Worm (Caenorhabditis elegans): ENCODE measurements around the gene mel-32.

The mel-32 gene

DNA sequence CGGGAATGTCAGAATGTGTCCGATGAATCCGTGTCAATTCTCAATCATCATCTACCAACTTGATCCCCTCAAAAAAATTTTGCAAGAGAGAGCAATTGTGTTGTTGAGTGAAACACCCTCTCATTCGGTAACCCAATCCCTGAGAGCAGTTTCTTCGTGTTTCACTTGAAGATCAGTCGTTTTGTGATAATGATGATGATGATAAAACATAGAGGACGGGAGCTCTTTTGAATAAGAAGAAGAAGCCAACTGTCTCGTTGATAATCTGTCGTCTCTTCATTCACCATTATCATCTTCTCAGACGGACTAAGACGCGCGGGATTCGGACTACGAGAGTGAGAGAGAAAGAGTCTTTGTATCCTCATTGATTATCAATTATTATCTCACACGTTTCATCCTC is 37.7 kb downstream of the mel-32 start (continued):
- TF ChIP-seq swsn-7 (tag; optimal IDR thresholded peaks at IDR 0.05): no peak
- no peak for TF ChIP-seq irx-1 (tag; optimal IDR thresholded peaks at IDR 0.05)
- no peak for TF ChIP-seq pag-3 (tag; optimal IDR thresholded peaks at IDR 0.05; ENCODE audit: borderline replicate concordance, insufficient read depth)
- TF ChIP-seq grh-1 (GFP tag; IDR thresholded peaks at IDR 0.05): no peak
- no peak for TF ChIP-seq alr-1 (tag; optimal IDR thresholded peaks at IDR 0.05; ENCODE audit: borderline replicate concordance)
- no peak for TF ChIP-seq nhr-47 (tag; optimal IDR thresholded peaks at IDR 0.05)
- TF ChIP-seq lin-15B (tag; optimal IDR thresholded peaks at IDR 0.05): no peak
- TF ChIP-seq ceh-63 (GFP tag; optimal IDR thresholded peaks at IDR 0.05): no peak
- TF ChIP-seq snpc-4 (tag; optimal IDR thresholded peaks at IDR 0.05): no peak
- peak; percentile 80 for TF ChIP-seq nhr-71 (tag; optimal IDR thresholded peaks at IDR 0.05)
- TF ChIP-seq ceh-90 (tag; optimal IDR thresholded peaks at IDR 0.05): no peak
- TF ChIP-seq jun-1 (tag; optimal IDR thresholded peaks at IDR 0.05): no peak
- TF ChIP-seq elt-2 (tag; optimal IDR thresholded peaks at IDR 0.05): no peak
- TF ChIP-seq nhr-11 (tag; optimal IDR thresholded peaks at IDR 0.05): no peak
- no peak for TF ChIP-seq egl-27 (tag; optimal IDR thresholded peaks at IDR 0.05)
- TF ChIP-seq isw-1 (GFP tag; IDR thresholded peaks at IDR 0.05): no peak
- TF ChIP-seq sox-4 (tag; optimal IDR thresholded peaks at IDR 0.05): no peak
- TF ChIP-seq zag-1 (tag; optimal IDR thresholded peaks at IDR 0.05): no peak
- TF ChIP-seq F16B12.6 (tag; optimal IDR thresholded peaks at IDR 0.05): no peak
- TF ChIP-seq unc-30 (tag; optimal IDR thresholded peaks at IDR 0.05): no peak
- no peak for TF ChIP-seq lin-39 (tag; optimal IDR thresholded peaks at IDR 0.05)
- TF ChIP-seq blmp-1 (tag; optimal IDR thresholded peaks at IDR 0.05): no peak
- no peak for TF ChIP-seq nhr-85 (tag)
- no peak for TF ChIP-seq egl-13 (tag; optimal IDR thresholded peaks at IDR 0.05)
- no peak for TF ChIP-seq dpl-1 (GFP tag; optimal IDR thresholded peaks at IDR 0.05)
- no peak for TF ChIP-seq dsc-1 (tag; optimal IDR thresholded peaks at IDR 0.05)
- TF ChIP-seq nhr-77 (tag; optimal IDR thresholded peaks at IDR 0.05): no peak
- TF ChIP-seq nhr-237 (tag; optimal IDR thresholded peaks at IDR 0.05): no peak
- no peak for TF ChIP-seq C34B4.2 (tag; optimal IDR thresholded peaks at IDR 0.05)
- peak; percentile 29 for TF ChIP-seq skn-1 (tag; optimal IDR thresholded peaks at IDR 0.05)
- no peak for TF ChIP-seq nhr-12 (tag; optimal IDR thresholded peaks at IDR 0.05)
- no peak for TF ChIP-seq sptf-1 (tag; optimal IDR thresholded peaks at IDR 0.05)
- no peak for TF ChIP-seq xbp-1 (tag; optimal IDR thresholded peaks at IDR 0.05)
- TF ChIP-seq nhr-84 (tag; optimal IDR thresholded peaks at IDR 0.05): no peak
- TF ChIP-seq tbx-2 (tag; optimal IDR thresholded peaks at IDR 0.05): no peak
- peak; percentile 63 for TF ChIP-seq snu-23 (GFP tag; optimal IDR thresholded peaks at IDR 0.05)
- no peak for TF ChIP-seq hpl-2 (GFP tag; optimal IDR thresholded peaks at IDR 0.05)
- TF ChIP-seq mab-9 (GFP tag; IDR thresholded peaks at IDR 0.05): no peak
- TF ChIP-seq ztf-4 (tag; optimal IDR thresholded peaks at IDR 0.05): peak; percentile 36
- no peak for TF ChIP-seq hlh-4 (tag; optimal IDR thresholded peaks at IDR 0.05)
- TF ChIP-seq Y116A8C.19 (tag; optimal IDR thresholded peaks at IDR 0.05; ENCODE audit: borderline replicate concordance): no peak
- no peak for TF ChIP-seq ets-5 (GFP tag; IDR thresholded peaks at IDR 0.05)
- no peak for TF ChIP-seq unc-98 (GFP tag; IDR thresholded peaks at IDR 0.05)
- no peak for TF ChIP-seq fos-1 (tag; optimal IDR thresholded peaks at IDR 0.05)
- no peak for TF ChIP-seq fkh-4 (tag; optimal IDR thresholded peaks at IDR 0.05; ENCODE audit: borderline replicate concordance)
- TF ChIP-seq vab-15 (tag; optimal IDR thresholded peaks at IDR 0.05): no peak
- peak; percentile 10 for TF ChIP-seq mep-1 (tag; optimal IDR thresholded peaks at IDR 0.05)
- TF ChIP-seq efl-1 (optimal IDR thresholded peaks at IDR 0.05): no peak
- no peak for TF ChIP-seq efl-1 (GFP tag; optimal IDR thresholded peaks at IDR 0.05 in 1 of 2)
- peak; percentile 71 for TF ChIP-seq lin-14 (GFP tag; optimal IDR thresholded peaks at IDR 0.05)
- no peak for TF ChIP-seq pax-3 (tag; optimal IDR thresholded peaks at IDR 0.05)
- no peak for TF ChIP-seq mef-2 (tag; optimal IDR thresholded peaks at IDR 0.05)
- no peak for TF ChIP-seq unc-86 (tag; optimal IDR thresholded peaks at IDR 0.05)
- TF ChIP-seq lin-35 (GFP tag; optimal IDR thresholded peaks at IDR 0.05): no peak

Measured in whole organism, L1 larva.